Worm (Caenorhabditis elegans) whole organism, L4 larva: ENCODE data around the gene F58G11.4.

Experiments used
- D1046.2 ChIP-seq: fragments of 200-800 bp; sonication (Bioruptor generic); IDR thresholded peaks from 2 replicates; pipeline ENCODE4 v1.3.6; 2022; ENCODE audit warnings: missing genetic modification characterization, missing compliant biosample characterization
- F37D6.2 ChIP-seq: sonication (generic microtip); optimal IDR thresholded peaks from 2 replicates; lab custom pipeline; 2016; ENCODE audit warnings: mild to moderate bottlenecking, missing genetic modification characterization, missing compliant biosample characterization
- T26A8.4 ChIP-seq: fragments of 200-800 bp; sonication (Bioruptor generic); IDR thresholded peaks from 2 replicates; pipeline ENCODE4 v1.3.6; 2022; ENCODE audit warnings: missing genetic modification characterization, missing compliant biosample characterization
- Y105C5A.15 ChIP-seq: fragments of 200-800 bp; sonication (Bioruptor generic); IDR thresholded peaks from 2 replicates; pipeline ENCODE4 v1.3.6; 2022; ENCODE audit warnings: missing genetic modification characterization, missing compliant biosample characterization
- ZK546.5 ChIP-seq, 2 experiments: sonication (generic microtip); optimal IDR thresholded peaks; 2 replicates each; lab custom pipeline; 2017; ENCODE audit warnings: missing biosample characterization in 2 of 2, missing genetic modification characterization in 2 of 2
- aha-1 ChIP-seq: fragments of 150-350 bp; peaks from one replicate; lab custom pipeline; 2014; ENCODE audit warnings: missing biosample characterization, missing genetic modification characterization
- aly-2 ChIP-seq: sonication (generic microtip); optimal IDR thresholded peaks from 2 replicates; lab custom pipeline; 2018; ENCODE audit warnings: missing biosample characterization, missing genetic modification characterization
- ceh-44 ChIP-seq: fragments of 200-800 bp; sonication (Bioruptor generic); IDR thresholded peaks from 2 replicates; pipeline ENCODE4 v1.3.6; 2022; ENCODE audit warnings: missing genetic modification reagents, missing genetic modification characterization, missing compliant biosample characterization
- ceh-62 ChIP-seq: sonication (generic microtip); optimal IDR thresholded peaks from 2 replicates; lab custom pipeline; 2017; ENCODE audit warnings: missing biosample characterization, missing genetic modification characterization
- ces-1 ChIP-seq: fragments of 150-350 bp; sonication (generic microtip); optimal IDR thresholded peaks from 4 replicates; lab custom pipeline; 2014; ENCODE audit warnings: missing biosample characterization, missing genetic modification reagents, missing genetic modification characterization
- cey-2 ChIP-seq: sonication (generic microtip); optimal IDR thresholded peaks from 3 replicates; lab custom pipeline; 2017; ENCODE audit warnings: missing genetic modification characterization, mild to moderate bottlenecking, missing compliant biosample characterization, antibody characterized with exemption, borderline replicate concordance; ENCODE audit not compliant: insufficient read depth
- daf-16 ChIP-seq, 3 experiments: sonication (generic microtip); optimal IDR thresholded peaks; 2 replicates each; lab custom pipeline; 2016 to 2017; ENCODE audit warnings: missing genetic modification characterization in 3 of 3, missing genetic modification reagents in 3 of 3, mild to moderate bottlenecking in 2 of 3, missing compliant biosample characterization in 2 of 3, missing biosample characterization in 1 of 3, moderate library complexity in 1 of 3
- daf-19 ChIP-seq: fragments of 200-800 bp; sonication (Bioruptor generic); conservative IDR thresholded peaks from 2 replicates; pipeline ENCODE4 v1.3.6; 2022; ENCODE audit warnings: missing genetic modification characterization, missing compliant biosample characterization
- daf-8 ChIP-seq: fragments of 200-800 bp; sonication (Bioruptor generic); IDR thresholded peaks from 2 replicates; pipeline ENCODE4 v1.3.6; 2022; ENCODE audit warnings: missing genetic modification characterization, missing compliant biosample characterization
- dmd-6 ChIP-seq: fragments of 200-800 bp; sonication (Bioruptor generic); IDR thresholded peaks from 2 replicates; pipeline ENCODE4 v1.3.6; 2022; ENCODE audit warnings: missing genetic modification reagents, missing genetic modification characterization, missing compliant biosample characterization
- dmd-8 ChIP-seq: fragments of 200-800 bp; sonication (Bioruptor generic); IDR thresholded peaks from 2 replicates; pipeline ENCODE4 v1.3.6; 2022; ENCODE audit warnings: missing genetic modification characterization, missing compliant biosample characterization
- dve-1 ChIP-seq: sonication (generic microtip); optimal IDR thresholded peaks from 2 replicates; lab custom pipeline; 2017; ENCODE audit warnings: antibody characterized with exemption, mild to moderate bottlenecking, missing genetic modification characterization, missing compliant biosample characterization; ENCODE audit not compliant: insufficient read depth
- fkh-10 ChIP-seq: fragments of 150-350 bp; optimal IDR thresholded peaks from 2 replicates; lab custom pipeline; 2014; ENCODE audit warnings: missing biosample characterization, missing genetic modification reagents, missing genetic modification characterization
- hif-1 ChIP-seq, 2 experiments: sonication (generic microtip); optimal IDR thresholded peaks; 2 replicates each; lab custom pipeline; 2016 to 2017; ENCODE audit warnings: missing compliant biosample characterization in 2 of 2, missing genetic modification characterization in 2 of 2, missing genetic modification reagents in 2 of 2, missing genotype in 2 of 2, mild to moderate bottlenecking in 1 of 2
- hlh-11 ChIP-seq: fragments of 200-800 bp; sonication (Bioruptor generic); optimal IDR thresholded peaks from 2 replicates; lab custom pipeline; 2018; ENCODE audit warnings: mild to moderate bottlenecking, missing genetic modification characterization, missing compliant biosample characterization
- hlh-30 ChIP-seq: sonication (generic microtip); optimal IDR thresholded peaks from 2 replicates; lab custom pipeline; 2017; ENCODE audit warnings: antibody characterized with exemption, mild to moderate bottlenecking, missing genetic modification characterization, missing compliant biosample characterization; ENCODE audit not compliant: insufficient read depth
- lin-13 ChIP-seq: fragments of 150-350 bp; optimal IDR thresholded peaks from 2 replicates; lab custom pipeline; 2014; ENCODE audit warnings: missing biosample characterization, missing genetic modification reagents, missing genetic modification characterization
- lin-38 ChIP-seq: fragments of 200-800 bp; sonication (Bioruptor generic); IDR thresholded peaks from 2 replicates; pipeline ENCODE4 v1.3.6; 2022; ENCODE audit warnings: missing genetic modification reagents, missing genetic modification characterization, missing compliant biosample characterization
- lin-39 ChIP-seq: fragments of 150-350 bp; optimal IDR thresholded peaks from 2 replicates; lab custom pipeline; 2014; ENCODE audit warnings: missing biosample characterization, missing genetic modification reagents, missing genetic modification characterization
- lir-3 ChIP-seq: sonication (generic microtip); optimal IDR thresholded peaks from 2 replicates; lab custom pipeline; 2016; ENCODE audit warnings: mild to moderate bottlenecking, missing genetic modification characterization, missing compliant biosample characterization
- mes-2 ChIP-seq: sonication (generic microtip); optimal IDR thresholded peaks from 2 replicates; lab custom pipeline; 2016; ENCODE audit warnings: missing genotype, mild to moderate bottlenecking, missing genetic modification characterization, missing compliant biosample characterization; ENCODE audit not compliant: poor library complexity, severe bottlenecking
- mxl-2 ChIP-seq: fragments of 200-800 bp; sonication (Bioruptor generic); conservative IDR thresholded peaks from 2 replicates; pipeline ENCODE4 v1.3.6; 2022; ENCODE audit warnings: missing genetic modification reagents, missing genetic modification characterization, missing compliant biosample characterization
- nhr-111 ChIP-seq: fragments of 200-800 bp; sonication (Bioruptor generic); optimal IDR thresholded peaks from 2 replicates; lab custom pipeline; 2018; ENCODE audit warnings: mild to moderate bottlenecking, missing genetic modification characterization, missing compliant biosample characterization
- nhr-28 ChIP-seq: fragments of 150-350 bp; optimal IDR thresholded peaks from 2 replicates; lab custom pipeline; 2014; ENCODE audit warnings: missing biosample characterization, missing genetic modification characterization
- nhr-41 ChIP-seq: fragments of 200-800 bp; sonication (Bioruptor generic); IDR thresholded peaks from 2 replicates; pipeline ENCODE4 v1.3.6; 2022; ENCODE audit warnings: missing genetic modification reagents, missing genetic modification characterization, missing compliant biosample characterization
- php-3 ChIP-seq: fragments of 200-800 bp; sonication (Bioruptor generic); IDR thresholded peaks from 2 replicates; pipeline ENCODE4 v1.3.6; 2022; ENCODE audit warnings: missing genetic modification reagents, missing genetic modification characterization, missing compliant biosample characterization
- pqm-1 ChIP-seq: sonication (generic microtip); optimal IDR thresholded peaks from 2 replicates; lab custom pipeline; 2017; ENCODE audit warnings: missing biosample characterization, missing genetic modification characterization
- set-16 ChIP-seq: fragments of 200-800 bp; sonication (Bioruptor generic); IDR thresholded peaks from 2 replicates; pipeline ENCODE4 v1.3.6; 2022; ENCODE audit warnings: missing genetic modification reagents, missing genetic modification characterization, missing compliant biosample characterization
- unc-130 ChIP-seq: sonication (generic microtip); optimal IDR thresholded peaks from 2 replicates; lab custom pipeline; 2016; ENCODE audit warnings: missing genetic modification reagents, missing genetic modification characterization, missing compliant biosample characterization
- unc-62 ChIP-seq, 3 experiments: fragments of 150-350 bp in 1 of 3; sonication (generic microtip); optimal IDR thresholded peaks in 2 of 3; peaks in 1 of 3; 1 replicate in 1 of 3; 2 replicates in 2 of 3; lab custom pipeline; 2014 to 2017; ENCODE audit warnings: missing biosample characterization in 3 of 3, missing genetic modification characterization in 3 of 3, missing genetic modification reagents in 3 of 3, missing genotype in 1 of 3
- zfp-2 ChIP-seq: sonication (generic microtip); optimal IDR thresholded peaks from 2 replicates; lab custom pipeline; 2016; ENCODE audit warnings: mild to moderate bottlenecking, missing genetic modification characterization, missing compliant biosample characterization

The F58G11.4 gene

ce11 chrV:13627103-13627623 is 45.2 kb upstream of the F58G11.4 start, which contains the start of gene sde-2:
sde-2 (plus strand) TSS chrV:13627573.
- TF ChIP-seq unc-62 (GFP tag; optimal IDR thresholded peaks at IDR 0.05 in 1 of 2; lab: Kevin White, UChicago) = peak in 1 of 2 experiments; percentile 53
- no peak for TF ChIP-seq unc-62 (tag; optimal IDR thresholded peaks at IDR 0.05; lab: Kevin White, UChicago)
- peak; percentile 45 for TF ChIP-seq ces-1
- no peak for TF ChIP-seq lin-38 (GFP tag; lab: Robert Waterston, UW)
- no peak for TF ChIP-seq unc-130 (GFP tag; lab: Kevin White, UChicago)
- TF ChIP-seq lin-39 (tag; lab: Kevin White, UChicago) = no peak
- peak; percentile 57 for TF ChIP-seq hlh-30 (tag; lab: Kevin White, UChicago)
- TF ChIP-seq cey-2 (tag; lab: Kevin White, UChicago) = no peak
- no peak for TF ChIP-seq F37D6.2 (tag; lab: Kevin White, UChicago)
- no peak for TF ChIP-seq nhr-41

ce11 chrV:13634149-13634548 is 38.2 kb upstream of the F58G11.4 start, which contains the start of gene H37A05.2:
H37A05.2 (minus strand) TSS chrV:13634249.
- TF ChIP-seq daf-8 (GFP tag; lab: Robert Waterston, UW) (no peak), mes-2 (no peak), hif-1 (tag; optimal IDR thresholded peaks at IDR 0.05; lab: Kevin White, UChicago) (no peak), aly-2 (tag; lab: Kevin White, UChicago) (no peak), lin-39 (tag; lab: Kevin White, UChicago) (no peak), dmd-8 (no peak), php-3 (no peak)

ce11 chrV:13636411-13636810 is 36.0 kb upstream of the F58G11.4 start:
- TF ChIP-seq fkh-10 (GFP tag; lab: Kevin White, UChicago) = no peak
- no peak for TF ChIP-seq ceh-62 (tag; lab: Kevin White, UChicago)
- TF ChIP-seq ceh-44 (GFP tag; lab: Robert Waterston, UW) = no peak
- no peak for TF ChIP-seq mxl-2 (GFP tag; lab: Robert Waterston, UW)
- no peak for TF ChIP-seq set-16 (GFP tag; lab: Robert Waterston, UW)
- TF ChIP-seq Y105C5A.15 (GFP tag; lab: Robert Waterston, UW) = no peak
- no peak for TF ChIP-seq zfp-2

ce11 chrV:13638040-13638439 is 34.3 kb upstream of the F58G11.4 start:
- TF ChIP-seq ZK546.5 (tag; optimal IDR thresholded peaks at IDR 0.05; lab: Kevin White, UChicago) (no peak), nhr-111 (GFP tag; lab: Kevin White, UChicago) (no peak), T26A8.4 (GFP tag; lab: Robert Waterston, UW) (no peak), lir-3 (tag; lab: Kevin White, UChicago) (no peak), D1046.2 (no peak), aha-1 (tag; lab: Kevin White, UChicago) (no peak), ceh-62 (tag; lab: Kevin White, UChicago) (no peak), dmd-6 (GFP tag; lab: Robert Waterston, UW) (peak; percentile 78), lin-13 (GFP tag; lab: Kevin White, UChicago) (no peak), aly-2 (tag; lab: Kevin White, UChicago) (no peak), hif-1 (tag; optimal IDR thresholded peaks at IDR 0.05; lab: Kevin White, UChicago) (no peak), dve-1 (peak; percentile 37), fkh-10 (GFP tag; lab: Kevin White, UChicago) (no peak), nhr-28 (tag; lab: Kevin White, UChicago) (peak; percentile 69), daf-16 (GFP tag; optimal IDR thresholded peaks at IDR 0.05; lab: Kevin White, UChicago) (no peak), daf-16 (tag; optimal IDR thresholded peaks at IDR 0.05; lab: Kevin White, UChicago) (peak; percentile 43), hlh-11 (peak; percentile 9), pqm-1 (tag; lab: Kevin White, UChicago) (peak; percentile 69), daf-19 (no peak), daf-8 (GFP tag; lab: Robert Waterston, UW) (no peak)
